Worm (Caenorhabditis elegans): ENCODE measurements around the gene clec-224.

DNA sequence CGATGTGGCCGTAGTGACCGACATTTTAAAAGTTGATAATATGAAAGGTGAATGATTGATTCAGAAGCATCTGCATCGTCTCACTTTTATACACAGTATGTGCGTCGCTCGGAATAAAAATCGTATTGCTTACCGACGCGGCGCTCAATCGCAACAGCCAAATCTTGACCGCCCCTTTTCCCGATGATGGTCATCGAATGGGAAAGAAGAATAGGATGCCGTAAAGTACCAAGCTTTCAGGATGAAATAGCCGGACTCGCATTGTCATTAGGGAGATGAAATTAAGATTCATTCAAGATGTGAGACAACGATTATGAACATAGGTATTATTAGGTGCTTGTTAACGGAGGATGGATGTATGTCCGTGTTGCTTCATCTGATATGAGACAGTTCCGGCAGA is 19.3 kb upstream of the clec-224 start, which contains the start of gene lon-3:
- TF ChIP-seq fkh-3 (tag; optimal IDR thresholded peaks at IDR 0.05): no peak
- no peak for TF ChIP-seq unc-130 (GFP tag; optimal IDR thresholded peaks at IDR 0.05)
- no peak for TF ChIP-seq ama-1 (optimal IDR thresholded peaks at IDR 0.05)
- TF ChIP-seq ama-1 (GFP tag; optimal IDR thresholded peaks at IDR 0.05): no peak
- TF ChIP-seq ceh-40 (GFP tag; IDR thresholded peaks at IDR 0.05): no peak
- TF ChIP-seq rcor-1 (GFP tag; IDR thresholded peaks at IDR 0.05): no peak
- TF ChIP-seq B0035.1 (tag; optimal IDR thresholded peaks at IDR 0.05): no peak
- TF ChIP-seq ZK185.1 (tag; optimal IDR thresholded peaks at IDR 0.05; ENCODE audit: poor library complexity, severe bottlenecking): no peak
- no peak for TF ChIP-seq pha-4 (tag; optimal IDR thresholded peaks at IDR 0.05)
- TF ChIP-seq nfya-1 (tag; optimal IDR thresholded peaks at IDR 0.05; ENCODE audit: borderline replicate concordance, insufficient read depth): no peak
- TF ChIP-seq hlh-12 (tag; optimal IDR thresholded peaks at IDR 0.05): no peak
- TF ChIP-seq bed-2 (GFP tag; IDR thresholded peaks at IDR 0.05): no peak
- TF ChIP-seq athp-1 (tag; optimal IDR thresholded peaks at IDR 0.05): no peak
